Fruit fly (Drosophila melanogaster) whole organism, embryonic: ENCODE data around the gene Phb1.
A peak's percentile ranks its signal among the peaks of the same experiment; 100 is the strongest.

ENCODE experiments used
- Atf6 ChIP-seq: fragments of 200-800 bp; sonication (Bioruptor generic); IDR thresholded peaks from 2 replicates; pipeline ENCODE4 v1.3.6; 2022; ENCODE audit warnings: missing biosample characterization, missing genetic modification characterization
- CG11085 ChIP-seq: fragments of 200-800 bp; sonication (Bioruptor generic); IDR thresholded peaks from 2 replicates; pipeline ENCODE4 v1.3.6; 2022; ENCODE audit warnings: missing biosample characterization, missing genetic modification characterization
- CG11504 ChIP-seq: fragments of 200-800 bp; sonication (Bioruptor generic); optimal IDR thresholded peaks from 3 replicates; lab custom pipeline; 2019; ENCODE audit warnings: missing biosample characterization, mild to moderate bottlenecking, missing genetic modification characterization, moderate library complexity
- CG12219 ChIP-seq: fragments of 200-800 bp; sonication (Bioruptor generic); optimal IDR thresholded peaks from 3 replicates; lab custom pipeline; 2018; ENCODE audit warnings: missing biosample characterization, mild to moderate bottlenecking, missing genetic modification characterization
- CG15011 ChIP-seq: fragments of 200-800 bp; sonication (Bioruptor generic); optimal IDR thresholded peaks from 3 replicates; lab custom pipeline; 2018; ENCODE audit warnings: missing biosample characterization, mild to moderate bottlenecking, missing genetic modification characterization
- CG15269 ChIP-seq: fragments of 200-800 bp; sonication (Bioruptor generic); optimal IDR thresholded peaks from 2 replicates; lab custom pipeline; 2018; ENCODE audit warnings: missing biosample characterization, mild to moderate bottlenecking, missing genetic modification characterization, moderate library complexity
- CG16813 ChIP-seq: fragments of 200-800 bp; sonication (Bioruptor generic); IDR thresholded peaks from 3 replicates; pipeline ENCODE4 v1.3.6; 2022; ENCODE audit warnings: missing biosample characterization, missing genetic modification characterization; ENCODE audit not compliant: partially characterized antibody
- CG17359 ChIP-seq: fragments of 200-800 bp; sonication (Bioruptor generic); optimal IDR thresholded peaks from 3 replicates; lab custom pipeline; 2018; ENCODE audit warnings: missing biosample characterization, mild to moderate bottlenecking, missing genetic modification characterization, moderate library complexity
- CG18262 ChIP-seq: fragments of 200-800 bp; optimal IDR thresholded peaks from 3 replicates; lab custom pipeline; 2019; ENCODE audit warnings: missing biosample characterization, mild to moderate bottlenecking, missing genetic modification characterization, moderate library complexity
- CG2678 ChIP-seq: fragments of 200-800 bp; sonication (Bioruptor generic); optimal IDR thresholded peaks from 3 replicates; lab custom pipeline; 2019; ENCODE audit warnings: missing biosample characterization, mild to moderate bottlenecking, missing genetic modification characterization, moderate library complexity
- CG30403 ChIP-seq: fragments of 200-800 bp; sonication (Bioruptor generic); optimal IDR thresholded peaks from 3 replicates; lab custom pipeline; 2016; ENCODE audit warnings: missing biosample characterization, missing genetic modification characterization
- CG3281 ChIP-seq: fragments of 200-800 bp; sonication (Bioruptor generic); optimal IDR thresholded peaks from 3 replicates; lab custom pipeline; 2017; ENCODE audit warnings: missing biosample characterization, mild to moderate bottlenecking, missing genetic modification characterization
- CG6765 ChIP-seq: fragments of 200-800 bp; sonication (Bioruptor generic); optimal IDR thresholded peaks from 3 replicates; lab custom pipeline; 2017; ENCODE audit warnings: missing biosample characterization, mild to moderate bottlenecking, missing genetic modification characterization
- CG7839 ChIP-seq: fragments of 200-800 bp; sonication (Bioruptor generic); optimal IDR thresholded peaks from 3 replicates; lab custom pipeline; 2018; ENCODE audit warnings: missing biosample characterization, mild to moderate bottlenecking, missing genetic modification characterization, moderate library complexity
- CG7928 ChIP-seq: fragments of 200-800 bp; sonication (Bioruptor generic); optimal IDR thresholded peaks from 2 replicates; lab custom pipeline; 2017; ENCODE audit warnings: missing biosample characterization, mild to moderate bottlenecking, missing genetic modification characterization
- CG7963 ChIP-seq: fragments of 200-800 bp; sonication (Bioruptor generic); IDR thresholded peaks from 3 replicates; pipeline ENCODE4 v1.3.6; 2022; ENCODE audit warnings: missing biosample characterization, missing genetic modification characterization; ENCODE audit not compliant: partially characterized antibody
- GATAe ChIP-seq: fragments of 200-800 bp; sonication (Bioruptor generic); conservative IDR thresholded peaks from 2 replicates; pipeline ENCODE4 v1.3.6; 2022; ENCODE audit warnings: missing biosample characterization, missing genetic modification characterization
- H15 ChIP-seq: fragments of 200-800 bp; sonication (Bioruptor generic); IDR thresholded peaks from 3 replicates; pipeline ENCODE4 v1.3.6; 2022; ENCODE audit warnings: missing biosample characterization, missing genetic modification characterization
- Hand ChIP-seq: fragments of 200-800 bp; sonication (Bioruptor generic); optimal IDR thresholded peaks from 2 replicates; lab custom pipeline; 2017; ENCODE audit warnings: mild to moderate bottlenecking, missing biosample characterization, missing genetic modification reagents, missing genetic modification characterization
- HmgD ChIP-seq: fragments of 200-800 bp; sonication (Bioruptor generic); optimal IDR thresholded peaks from 3 replicates; lab custom pipeline; 2016; ENCODE audit warnings: missing biosample characterization, missing genetic modification characterization
- PHDP ChIP-seq: fragments of 200-800 bp; sonication (Bioruptor generic); optimal IDR thresholded peaks from 3 replicates; lab custom pipeline; 2018; ENCODE audit warnings: missing biosample characterization, mild to moderate bottlenecking, missing genetic modification characterization, moderate library complexity
- Pdp1 ChIP-seq, 2 experiments: fragments of 200-800 bp; sonication (Bioruptor generic); optimal IDR thresholded peaks; 3 replicates each; lab custom pipeline; 2016; ENCODE audit warnings: missing biosample characterization in 2 of 2, missing genetic modification characterization in 2 of 2, mild to moderate bottlenecking in 1 of 2, moderate library complexity in 1 of 2
- Ssrp ChIP-seq: fragments of 200-800 bp; sonication (Bioruptor generic); optimal IDR thresholded peaks from 2 replicates; lab custom pipeline; 2018; ENCODE audit warnings: missing biosample characterization, mild to moderate bottlenecking, missing genetic modification characterization, moderate library complexity
- az2 ChIP-seq: fragments of 200-800 bp; sonication (Bioruptor generic); optimal IDR thresholded peaks from 3 replicates; lab custom pipeline; 2016; ENCODE audit warnings: missing biosample characterization, missing genetic modification characterization
- cad ChIP-seq: fragments of >200 bp; optimal IDR thresholded peaks from 2 replicates; lab custom pipeline; 2017; ENCODE audit warnings: missing biosample characterization, missing genetic modification characterization
- cato ChIP-seq: fragments of 200-800 bp; sonication (Bioruptor generic); optimal IDR thresholded peaks from 2 replicates; lab custom pipeline; 2016; ENCODE audit warnings: missing biosample characterization, missing genetic modification characterization, borderline replicate concordance
- dmrt11E ChIP-seq: fragments of 200-800 bp; sonication (Bioruptor generic); optimal IDR thresholded peaks from 3 replicates; lab custom pipeline; 2018; ENCODE audit warnings: missing biosample characterization, mild to moderate bottlenecking, missing genetic modification characterization, moderate library complexity
- dysf ChIP-seq: fragments of 200-800 bp; sonication (Bioruptor generic); IDR thresholded peaks from 3 replicates; pipeline ENCODE4 v1.3.6; 2022; ENCODE audit warnings: missing biosample characterization, missing genetic modification characterization
- eve ChIP-seq, 2 experiments: fragments of >200 bp; optimal IDR thresholded peaks; 2 replicates each; lab custom pipeline; 2017; ENCODE audit warnings: missing biosample characterization in 2 of 2, missing genetic modification characterization in 2 of 2
- fd96Cb ChIP-seq: fragments of 200-800 bp; sonication (Bioruptor generic); optimal IDR thresholded peaks from 2 replicates; lab custom pipeline; 2018; ENCODE audit warnings: missing biosample characterization, mild to moderate bottlenecking, missing genetic modification characterization, moderate library complexity
- fru ChIP-seq: fragments of >200 bp; optimal IDR thresholded peaks from 2 replicates; lab custom pipeline; 2017
- fu2 ChIP-seq: fragments of 200-800 bp; sonication (Bioruptor generic); optimal IDR thresholded peaks from 2 replicates; lab custom pipeline; 2016; ENCODE audit warnings: missing biosample characterization, missing genetic modification characterization
- gem ChIP-seq: fragments of 200-800 bp; sonication (Bioruptor generic); optimal IDR thresholded peaks from 2 replicates; lab custom pipeline; 2019; ENCODE audit warnings: missing biosample characterization, mild to moderate bottlenecking, missing genetic modification characterization, moderate library complexity
- grau ChIP-seq: fragments of 200-800 bp; optimal IDR thresholded peaks from 3 replicates; lab custom pipeline; 2019; ENCODE audit warnings: missing biosample characterization, mild to moderate bottlenecking, missing genetic modification characterization, moderate library complexity
- hbn ChIP-seq: fragments of 200-800 bp; sonication (Bioruptor generic); IDR thresholded peaks from 2 replicates; pipeline ENCODE4 v1.3.6; 2022; ENCODE audit warnings: missing biosample characterization, missing genetic modification characterization; ENCODE audit not compliant: partially characterized antibody
- jing ChIP-seq: fragments of 200-800 bp; sonication (Bioruptor generic); optimal IDR thresholded peaks from 2 replicates; lab custom pipeline; 2018; ENCODE audit warnings: missing biosample characterization, mild to moderate bottlenecking, missing genetic modification characterization
- ken ChIP-seq: fragments of 200-800 bp; sonication (Bioruptor generic); IDR thresholded peaks from 3 replicates; pipeline ENCODE4 v1.3.6; 2022; ENCODE audit warnings: missing biosample characterization, missing genetic modification characterization
- kni ChIP-seq: fragments of 200-800 bp; sonication (Bioruptor generic); optimal IDR thresholded peaks from 3 replicates; lab custom pipeline; 2017; ENCODE audit warnings: mild to moderate bottlenecking, missing biosample characterization, missing genetic modification reagents, missing genetic modification characterization
- lbe ChIP-seq: fragments of 200-800 bp; sonication (Bioruptor generic); optimal IDR thresholded peaks from 2 replicates; lab custom pipeline; 2016; ENCODE audit warnings: missing biosample characterization, mild to moderate bottlenecking, missing genetic modification characterization
- lola ChIP-seq, 3 experiments: fragments of >200 bp in 2 of 3; fragments of 200-800 bp in 1 of 3; sonication (Bioruptor generic) in 1 of 3; optimal IDR thresholded peaks; 2 replicates each; lab custom pipeline; 2017 to 2019; ENCODE audit warnings: missing biosample characterization in 3 of 3, missing genetic modification characterization in 3 of 3, mild to moderate bottlenecking in 1 of 3, moderate library complexity in 1 of 3
- phol ChIP-seq: fragments of 200-800 bp; sonication (Bioruptor generic); optimal IDR thresholded peaks from 3 replicates; lab custom pipeline; 2018; ENCODE audit warnings: missing biosample characterization, mild to moderate bottlenecking, missing genetic modification characterization, moderate library complexity
- pita ChIP-seq: fragments of 200-800 bp; sonication (Bioruptor generic); optimal IDR thresholded peaks from 2 replicates; lab custom pipeline; 2017; ENCODE audit warnings: missing biosample characterization, mild to moderate bottlenecking, missing genetic modification characterization
- pros ChIP-seq: fragments of 200-800 bp; sonication (Bioruptor generic); optimal IDR thresholded peaks from 3 replicates; lab custom pipeline; 2019; ENCODE audit warnings: missing biosample characterization, mild to moderate bottlenecking, missing genetic modification characterization, moderate library complexity
- run ChIP-seq: fragments of 200-800 bp; sonication (Bioruptor generic); optimal IDR thresholded peaks from 3 replicates; lab custom pipeline; 2018; ENCODE audit warnings: missing biosample characterization, mild to moderate bottlenecking, missing genetic modification characterization
- salm ChIP-seq: fragments of 200-800 bp; sonication (Bioruptor generic); optimal IDR thresholded peaks from 2 replicates; lab custom pipeline; 2018; ENCODE audit warnings: missing biosample characterization, mild to moderate bottlenecking, missing genetic modification characterization
- sens ChIP-seq: fragments of 200-800 bp; sonication (Bioruptor generic); peaks from one replicate; lab custom pipeline; 2016; ENCODE audit warnings: missing biosample characterization, missing genetic modification characterization
- sima ChIP-seq: fragments of 200-800 bp; sonication (Bioruptor generic); optimal IDR thresholded peaks from 2 replicates; lab custom pipeline; 2016; ENCODE audit warnings: missing biosample characterization, missing genetic modification characterization
- slp2 ChIP-seq: fragments of 200-800 bp; sonication (Bioruptor generic); optimal IDR thresholded peaks from 2 replicates; lab custom pipeline; 2016; ENCODE audit warnings: missing biosample characterization, missing genetic modification characterization

The Phb1 gene

dm6 chr2L:19142176-19142870 lies 18.7 kb upstream of the Phb1 start (continued):
- TF ChIP-seq lola (GFP tag; optimal IDR thresholded peaks at IDR 0.05; lab: Kevin White, UChicago) (peak in 1 of 3 experiments; percentile 9), ken (no peak), kni (GFP tag; lab: Kevin White, UChicago) (peak; percentile 2), pros (GFP tag; lab: Kevin White, UChicago) (no peak), GATAe (GFP tag; lab: Robert Waterston, UW) (no peak), Hand (GFP tag; lab: Kevin White, UChicago) (no peak), grau (tag; lab: Kevin White, UChicago) (peak; percentile 17), dmrt11E (peak; percentile 27), Atf6 (0 out of 2 replicates have a peak, but pooled peaks have one; percentile 41), cato (GFP tag; lab: Kevin White, UChicago) (no peak), gem (tag; lab: Kevin White, UChicago) (peak; percentile 53), eve (GFP tag; optimal IDR thresholded peaks at IDR 0.05; lab: Kevin White, UChicago) (peak in 1 of 2 experiments; percentile 35), CG11085 (GFP tag; lab: Robert Waterston, UW) (no peak), CG2678 (tag; lab: Kevin White, UChicago) (peak; percentile 16), hbn (GFP tag; lab: Robert Waterston, UW) (no peak), CG7928 (GFP tag; lab: Kevin White, UChicago) (no peak), CG7839 (tag; lab: Kevin White, UChicago) (peak; percentile 22), CG17359 (no peak), dysf (0 out of 3 replicates have a peak, but pooled peaks have one; percentile 26), sens (GFP tag; lab: Kevin White, UChicago) (peak; percentile 83), fru (lab: Kevin White, UChicago) (no peak), CG3281 (peak; percentile 6), phol (tag; lab: Kevin White, UChicago) (peak; percentile 10), Pdp1 (GFP tag; optimal IDR thresholded peaks at IDR 0.05; lab: Kevin White, UChicago) (peak in 1 of 2 experiments; percentile 6), CG16813 (no peak), H15 (GFP tag; lab: Robert Waterston, UW) (no peak), CG15269 (tag; lab: Kevin White, UChicago) (peak; percentile 24), CG7963 (GFP tag; lab: Robert Waterston, UW) (no peak), fu2 (GFP tag; lab: Kevin White, UChicago) (no peak), pita (no peak), CG11504 (tag; lab: Kevin White, UChicago) (no peak), PHDP (peak; percentile 22), CG6765 (GFP tag; lab: Kevin White, UChicago) (no peak), CG18262 (tag; lab: Kevin White, UChicago) (peak; percentile 30), lbe (peak; percentile 58)
- TF ChIP-seq, all 482 proteins: peak for 44

dm6 chr2L:19141435-19142126 lies 17.9 kb upstream of the Phb1 start:
- TF ChIP-seq CG12219 (GFP tag; lab: Kevin White, UChicago) (peak; percentile 57), run (tag; lab: Kevin White, UChicago) (no peak), sima (GFP tag; lab: Kevin White, UChicago) (peak; percentile 51), kni (GFP tag; lab: Kevin White, UChicago) (no peak), cad (GFP tag; lab: Kevin White, UChicago) (no peak), az2 (GFP tag; lab: Kevin White, UChicago) (peak; percentile 69), CG15011 (GFP tag; lab: Kevin White, UChicago) (peak; percentile 63), Ssrp (peak; percentile 76), salm (tag; lab: Kevin White, UChicago) (peak; percentile 27), HmgD (GFP tag; lab: Kevin White, UChicago) (no peak), CG30403 (GFP tag; lab: Kevin White, UChicago) (peak; percentile 84), fd96Cb (tag; lab: Kevin White, UChicago) (peak; percentile 73), CG2678 (tag; lab: Kevin White, UChicago) (peak; percentile 89), jing (GFP tag; lab: Kevin White, UChicago) (peak; percentile 41), slp2 (GFP tag; lab: Kevin White, UChicago) (peak; percentile 48)
